Worm (Caenorhabditis elegans): ENCODE results near the gene snx-17.

The snx-17 gene

DNA sequence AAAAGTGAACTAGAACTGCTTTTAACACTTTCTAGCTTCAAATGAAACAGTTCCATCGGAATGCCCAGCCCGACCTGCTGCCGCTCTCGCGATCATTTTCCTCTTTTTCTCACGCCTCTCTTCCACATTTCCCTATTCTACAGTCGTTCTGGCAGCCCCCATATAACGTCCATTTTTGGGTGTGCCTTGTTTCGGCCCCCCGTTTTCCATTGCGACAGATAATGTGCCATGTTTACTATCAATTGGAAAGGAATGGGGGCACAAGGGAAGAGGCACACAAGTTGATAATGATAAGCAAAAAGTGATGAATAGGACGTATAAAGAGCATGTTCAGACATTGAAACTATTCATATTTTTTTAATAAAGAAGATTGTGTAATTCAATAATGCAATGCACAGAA lies 36.9 kb upstream of the snx-17 start:
- no peak for TF ChIP-seq snpc-1.2 (GFP tag; IDR thresholded peaks at IDR 0.05)
- TF ChIP-seq nhr-6 (tag; optimal IDR thresholded peaks at IDR 0.05), result no peak
- no peak for TF ChIP-seq attf-4 (tag; optimal IDR thresholded peaks at IDR 0.05)
- TF ChIP-seq F44E2.7 (GFP tag; IDR thresholded peaks at IDR 0.05), result no peak
- TF ChIP-seq unc-39 (tag; optimal IDR thresholded peaks at IDR 0.05), result no peak
- no peak for TF ChIP-seq duxl-1 (tag; optimal IDR thresholded peaks at IDR 0.05; ENCODE audit: poor library complexity)
- peak; percentile 82 for TF ChIP-seq dmd-6 (GFP tag; IDR thresholded peaks at IDR 0.05)
- TF ChIP-seq pha-4 (GFP tag; IDR thresholded peaks at IDR 0.05), result no peak
- peak; percentile 23 for TF ChIP-seq pha-4 (tag; optimal IDR thresholded peaks at IDR 0.05)
- no peak for TF ChIP-seq daf-19 (GFP tag; conservative IDR thresholded peaks at IDR 0.05)
- peak; percentile 28 for TF ChIP-seq mes-2 (tag; optimal IDR thresholded peaks at IDR 0.05; ENCODE audit: poor library complexity, severe bottlenecking)
- no peak; the same call in 1 of the 2 replicates for TF ChIP-seq T26A8.4 (GFP tag; IDR thresholded peaks at IDR 0.05)
- TF ChIP-seq snpc-4 (tag; optimal IDR thresholded peaks at IDR 0.05), result no peak
- no peak for TF ChIP-seq dpl-1 (GFP tag; optimal IDR thresholded peaks at IDR 0.05)
- no peak for TF ChIP-seq spr-1 (tag; optimal IDR thresholded peaks at IDR 0.05)
- peak; percentile 54 for TF ChIP-seq nhr-48 (tag; optimal IDR thresholded peaks at IDR 0.05)
- TF ChIP-seq nhr-41 (GFP tag; IDR thresholded peaks at IDR 0.05), result peak; percentile 22; the same call in 1 of the 2 replicates
- TF ChIP-seq hlh-11 (tag; optimal IDR thresholded peaks at IDR 0.05), result peak; percentile 90
- TF ChIP-seq sdz-12 (GFP tag; optimal IDR thresholded peaks at IDR 0.05), result no peak
- no peak for TF ChIP-seq lim-7 (GFP tag; IDR thresholded peaks at IDR 0.05)
- TF ChIP-seq jun-1 (tag; optimal IDR thresholded peaks at IDR 0.05), result no peak
- TF ChIP-seq aly-2 (tag; optimal IDR thresholded peaks at IDR 0.05), result no peak
- no peak for TF ChIP-seq Y48G9A.11 (GFP tag; IDR thresholded peaks at IDR 0.05)
- TF ChIP-seq spr-3 (GFP tag; optimal IDR thresholded peaks at IDR 0.05), result no peak
- no peak for TF ChIP-seq Y105C5A.15 (GFP tag; IDR thresholded peaks at IDR 0.05)
- no peak for TF ChIP-seq ceh-44 (GFP tag; IDR thresholded peaks at IDR 0.05)
- TF ChIP-seq mxl-2 (GFP tag; conservative IDR thresholded peaks at IDR 0.05), result no peak
- TF ChIP-seq Y75B8A.6 (GFP tag; IDR thresholded peaks at IDR 0.05), result no peak
- no peak for TF ChIP-seq zfp-3 (GFP tag; conservative IDR thresholded peaks at IDR 0.05)
- TF ChIP-seq nhr-42 (GFP tag; IDR thresholded peaks at IDR 0.05), result no peak
- TF ChIP-seq ceh-28 (tag; optimal IDR thresholded peaks at IDR 0.05), result no peak
- no peak for TF ChIP-seq ztf-7 (tag; optimal IDR thresholded peaks at IDR 0.05)
- TF ChIP-seq madf-5 (GFP tag; IDR thresholded peaks at IDR 0.05), result no peak
- no peak for TF ChIP-seq ama-1 (optimal IDR thresholded peaks at IDR 0.05)
- no peak for TF ChIP-seq tag-97 (GFP tag; IDR thresholded peaks at IDR 0.05)
- TF ChIP-seq fos-1 (tag; optimal IDR thresholded peaks at IDR 0.05), result no peak
- no peak for TF ChIP-seq dmd-9 (GFP tag; IDR thresholded peaks at IDR 0.05)
- TF ChIP-seq daf-8 (GFP tag; IDR thresholded peaks at IDR 0.05), result no peak
- no peak for TF ChIP-seq nhr-11 (tag; optimal IDR thresholded peaks at IDR 0.05)
- TF ChIP-seq daf-12 (tag; optimal IDR thresholded peaks at IDR 0.05), result no peak
- TF ChIP-seq nhr-102 (tag; optimal IDR thresholded peaks at IDR 0.05), result peak; percentile 31
- TF ChIP-seq lin-29 (GFP tag; IDR thresholded peaks at IDR 0.05), result no peak
- no peak for TF ChIP-seq Y5F2A.4 (GFP tag; optimal IDR thresholded peaks at IDR 0.05)
- no peak for TF ChIP-seq ceh-20 (GFP tag; IDR thresholded peaks at IDR 0.05)
- TF ChIP-seq dmd-8 (GFP tag; IDR thresholded peaks at IDR 0.05), result no peak
- no peak for TF ChIP-seq zfp-2 (tag; optimal IDR thresholded peaks at IDR 0.05)
- no peak for TF ChIP-seq ZK337.2 (GFP tag; IDR thresholded peaks at IDR 0.05)
- TF ChIP-seq ZK546.5 (tag; optimal IDR thresholded peaks at IDR 0.05), result no peak
- peak in 1 of 2 experiments; percentile 83 for TF ChIP-seq unc-62 (GFP tag; optimal IDR thresholded peaks at IDR 0.05 in 1 of 2)
- no peak for TF ChIP-seq unc-62 (tag; optimal IDR thresholded peaks at IDR 0.05)
- TF ChIP-seq lin-1 (GFP tag; IDR thresholded peaks at IDR 0.05), result peak; percentile 78; the same call in 1 of the 2 replicates
- TF ChIP-seq saeg-2 (GFP tag; IDR thresholded peaks at IDR 0.05), result no peak
- TF ChIP-seq hif-1 (tag; optimal IDR thresholded peaks at IDR 0.05), result no peak
